Worm (Caenorhabditis elegans): ENCODE measurements around the gene dyf-2.

- TF ChIP-seq pha-2 (tag; optimal IDR thresholded peaks at IDR 0.05): no peak
- no peak for TF ChIP-seq tbx-2 (tag; optimal IDR thresholded peaks at IDR 0.05)
- no peak for TF ChIP-seq hlh-13 (GFP tag; optimal IDR thresholded peaks at IDR 0.05)
- TF ChIP-seq ama-1 (optimal IDR thresholded peaks at IDR 0.05): no peak
- no peak for TF ChIP-seq syd-9 (tag; optimal IDR thresholded peaks at IDR 0.05)
- no peak for TF ChIP-seq lin-11 (tag; optimal IDR thresholded peaks at IDR 0.05)
- TF ChIP-seq ets-4 (tag; optimal IDR thresholded peaks at IDR 0.05): no peak
- TF ChIP-seq nfya-1 (tag; optimal IDR thresholded peaks at IDR 0.05): no peak
- no peak for TF ChIP-seq tbx-7 (tag; optimal IDR thresholded peaks at IDR 0.05)
- no peak for TF ChIP-seq hlh-8 (tag; optimal IDR thresholded peaks at IDR 0.05)
- no peak for TF ChIP-seq ceh-30 (tag; optimal IDR thresholded peaks at IDR 0.05)
Measured at ce11 chrIII:13666406-13666805, 19.8 kb downstream of the dyf-2 start.
